Worm (Caenorhabditis elegans) whole organism, L2 larva: ENCODE measurements around the gene tba-9.

ENCODE experiments used
- F13H6.1 ChIP-seq: sonication (generic microtip); optimal IDR thresholded peaks from 2 replicates; lab custom pipeline; 2016; ENCODE audit warnings: missing genetic modification characterization, missing compliant biosample characterization
- R02D3.7 ChIP-seq: fragments of 150-350 bp; optimal IDR thresholded peaks from 2 replicates; lab custom pipeline; 2014; ENCODE audit warnings: missing biosample characterization, missing genetic modification characterization
- aly-2 ChIP-seq: fragments of 150-350 bp; optimal IDR thresholded peaks from 2 replicates; lab custom pipeline; 2014; ENCODE audit warnings: missing biosample characterization, missing genetic modification characterization
- ama-1 ChIP-seq: fragments of 150-350 bp; optimal IDR thresholded peaks from 2 replicates; lab custom pipeline; 2018; ENCODE audit warnings: inconsistent platforms
- blmp-1 ChIP-seq: sonication (generic microtip); optimal IDR thresholded peaks from 2 replicates; lab custom pipeline; 2017; ENCODE audit warnings: missing genetic modification characterization, mild to moderate bottlenecking, missing compliant biosample characterization, antibody characterized with exemption, moderate library complexity; ENCODE audit not compliant: insufficient read depth
- ceh-16 ChIP-seq: fragments of 150-350 bp; optimal IDR thresholded peaks from 2 replicates; lab custom pipeline; 2014; ENCODE audit warnings: missing biosample characterization, missing genetic modification characterization
- crh-2 ChIP-seq: sonication (generic microtip); optimal IDR thresholded peaks from 2 replicates; lab custom pipeline; 2017; ENCODE audit warnings: missing biosample characterization, missing genetic modification characterization
- dmd-4 ChIP-seq: sonication (generic microtip); optimal IDR thresholded peaks from 2 replicates; lab custom pipeline; 2017; ENCODE audit warnings: missing biosample characterization, missing genetic modification characterization
- egl-27 ChIP-seq: sonication (generic microtip); optimal IDR thresholded peaks from 3 replicates; lab custom pipeline; 2017; ENCODE audit warnings: missing biosample characterization, missing genetic modification reagents, missing genetic modification characterization
- elt-1 ChIP-seq: fragments of 150-350 bp; optimal IDR thresholded peaks from 2 replicates; lab custom pipeline; 2014; ENCODE audit warnings: missing biosample characterization, missing genetic modification characterization
- elt-3 ChIP-seq: sonication (generic microtip); optimal IDR thresholded peaks from 2 replicates; lab custom pipeline; 2017; ENCODE audit warnings: missing biosample characterization, missing genetic modification characterization
- fos-1 ChIP-seq: fragments of 150-350 bp; optimal IDR thresholded peaks from 2 replicates; lab custom pipeline; 2014; ENCODE audit warnings: missing biosample characterization, missing genetic modification characterization
- gmeb-1 ChIP-seq: fragments of 150-350 bp; optimal IDR thresholded peaks from 2 replicates; lab custom pipeline; 2014; ENCODE audit warnings: missing biosample characterization, missing genetic modification characterization
- lin-11 ChIP-seq: fragments of 150-350 bp; sonication (generic microtip); optimal IDR thresholded peaks from 2 replicates; lab custom pipeline; 2014; ENCODE audit warnings: missing biosample characterization, missing genetic modification characterization, inconsistent platforms, mixed read lengths
- lin-13 ChIP-seq: fragments of 150-350 bp; optimal IDR thresholded peaks from 2 replicates; lab custom pipeline; 2014; ENCODE audit warnings: missing biosample characterization, missing genetic modification reagents, missing genetic modification characterization
- lin-39 ChIP-seq: fragments of 150-350 bp; optimal IDR thresholded peaks from 2 replicates; lab custom pipeline; 2014; ENCODE audit warnings: missing biosample characterization, missing genetic modification reagents, missing genetic modification characterization
- lsy-2 ChIP-seq, 2 experiments: fragments of 150-350 bp in 1 of 2; sonication (generic microtip) in 1 of 2; optimal IDR thresholded peaks; 2 replicates each; lab custom pipeline; 2014 to 2017; ENCODE audit warnings: missing biosample characterization in 2 of 2, missing genetic modification characterization in 2 of 2
- mab-5 ChIP-seq: fragments of 150-350 bp; optimal IDR thresholded peaks from 2 replicates; lab custom pipeline; 2014; ENCODE audit warnings: missing biosample characterization, missing genetic modification characterization
- mdl-1 ChIP-seq, 2 experiments: fragments of 150-350 bp in 1 of 2; sonication (generic microtip) in 1 of 2; optimal IDR thresholded peaks; 2 replicates each; lab custom pipeline; 2017; ENCODE audit warnings: missing biosample characterization in 2 of 2, missing genetic modification characterization in 2 of 2
- nhr-10 ChIP-seq: sonication (generic microtip); optimal IDR thresholded peaks from 2 replicates; lab custom pipeline; 2017; ENCODE audit warnings: missing biosample characterization, missing genetic modification characterization
- nhr-11 ChIP-seq: fragments of 150-350 bp; optimal IDR thresholded peaks from 2 replicates; lab custom pipeline; 2014; ENCODE audit warnings: missing biosample characterization, missing genetic modification characterization
- nhr-12 ChIP-seq: fragments of 150-350 bp; optimal IDR thresholded peaks from 2 replicates; lab custom pipeline; 2014; ENCODE audit warnings: missing biosample characterization, missing genetic modification characterization
- nhr-129 ChIP-seq: fragments of 150-350 bp; optimal IDR thresholded peaks from 2 replicates; lab custom pipeline; 2014; ENCODE audit warnings: missing biosample characterization, missing genetic modification characterization
- nhr-21 ChIP-seq: fragments of 150-350 bp; optimal IDR thresholded peaks from 2 replicates; lab custom pipeline; 2014; ENCODE audit warnings: missing biosample characterization, missing genetic modification characterization
- nhr-25 ChIP-seq: fragments of 150-350 bp; sonication (generic microtip); optimal IDR thresholded peaks from 3 replicates; lab custom pipeline; 2014; ENCODE audit warnings: missing biosample characterization, missing genetic modification characterization
- nhr-6 ChIP-seq: fragments of 150-350 bp; optimal IDR thresholded peaks from 2 replicates; lab custom pipeline; 2014; ENCODE audit warnings: missing biosample characterization, missing genetic modification characterization
- nhr-77 ChIP-seq: fragments of 150-350 bp; optimal IDR thresholded peaks from 2 replicates; lab custom pipeline; 2014; ENCODE audit warnings: missing biosample characterization, missing genetic modification characterization
- skn-1 ChIP-seq: sonication (generic microtip); optimal IDR thresholded peaks from 2 replicates; lab custom pipeline; 2017; ENCODE audit warnings: missing biosample characterization, missing genetic modification characterization
- sma-3 ChIP-seq: sonication (generic microtip); optimal IDR thresholded peaks from 2 replicates; lab custom pipeline; 2016; ENCODE audit warnings: missing genetic modification reagents, missing genetic modification characterization, missing compliant biosample characterization
- sma-9 ChIP-seq, 2 experiments: fragments of 150-350 bp in 1 of 2; sonication (generic microtip) in 1 of 2; optimal IDR thresholded peaks; 2 replicates each; lab custom pipeline; 2014 to 2016; ENCODE audit warnings: missing genetic modification characterization in 2 of 2, mild to moderate bottlenecking in 1 of 2, missing biosample characterization in 1 of 2, missing compliant biosample characterization in 1 of 2, missing genetic modification reagents in 1 of 2, moderate library complexity in 1 of 2
- unc-39 ChIP-seq: fragments of 150-350 bp; optimal IDR thresholded peaks from 2 replicates; lab custom pipeline; 2014; ENCODE audit warnings: missing biosample characterization, missing genetic modification characterization
- zag-1 ChIP-seq: fragments of 150-350 bp; optimal IDR thresholded peaks from 2 replicates; lab custom pipeline; 2014; ENCODE audit warnings: missing biosample characterization, missing genetic modification characterization
- ztf-4 ChIP-seq: fragments of 150-350 bp; optimal IDR thresholded peaks from 2 replicates; lab custom pipeline; 2014; ENCODE audit warnings: missing biosample characterization, missing genetic modification characterization

Gene tba-9

DNA sequence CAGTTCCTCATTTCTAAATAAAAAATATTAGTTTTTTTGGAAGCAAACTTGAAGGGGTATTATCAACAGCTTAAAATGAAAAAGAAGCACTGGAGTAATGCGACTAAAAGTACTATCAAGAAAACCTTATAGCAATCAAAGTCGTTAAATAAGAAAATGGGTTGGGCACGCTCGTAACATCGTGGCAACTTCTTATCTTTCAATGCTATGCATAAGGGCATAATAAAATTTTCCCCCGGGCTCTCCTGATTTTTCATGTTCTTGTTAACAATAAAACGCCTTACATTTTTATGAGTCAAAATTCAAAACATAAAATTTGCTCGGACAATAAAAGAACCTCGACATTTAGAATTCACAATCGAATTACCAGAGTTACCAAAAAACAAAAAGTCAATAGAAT, 9.0 kb upstream of the tba-9 start, which contains the start of gene irg-7:
irg-7 (minus strand) TSS at position 23 of the 400 bp plus-strand sequence.
- TF ChIP-seq crh-2 (tag; lab: Kevin White, UChicago) (peak; percentile 59), egl-27 (tag; lab: Kevin White, UChicago) (no peak), F13H6.1 (no peak), fos-1 (tag; lab: Kevin White, UChicago) (peak; percentile 57), sma-9 (GFP tag; optimal IDR thresholded peaks at IDR 0.05; lab: Kevin White, UChicago) (peak; percentile 14), sma-9 (tag; optimal IDR thresholded peaks at IDR 0.05; lab: Kevin White, UChicago) (no peak), nhr-25 (no peak)

DNA sequence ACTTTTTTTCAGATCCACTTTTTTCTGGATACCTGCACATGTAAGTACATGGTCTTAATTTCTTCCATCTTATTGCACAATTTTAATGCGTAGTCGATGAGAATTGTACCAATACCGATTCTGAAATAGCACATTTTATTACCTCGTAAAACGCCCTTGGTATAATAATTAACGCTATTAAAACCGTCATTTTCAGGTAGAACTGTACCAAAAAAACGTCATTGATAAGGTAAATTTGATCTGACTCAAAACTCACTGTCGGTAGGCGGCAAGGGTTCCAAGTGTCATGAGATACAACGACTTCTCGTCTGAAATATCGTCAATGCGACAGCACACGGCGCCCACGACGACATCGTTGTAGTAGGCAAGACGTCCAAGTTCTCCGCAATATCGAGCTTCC, 8.2 kb upstream of the tba-9 start:
- TF ChIP-seq egl-27 (tag; lab: Kevin White, UChicago) (no peak), fos-1 (tag; lab: Kevin White, UChicago) (peak; percentile 25)

DNA sequence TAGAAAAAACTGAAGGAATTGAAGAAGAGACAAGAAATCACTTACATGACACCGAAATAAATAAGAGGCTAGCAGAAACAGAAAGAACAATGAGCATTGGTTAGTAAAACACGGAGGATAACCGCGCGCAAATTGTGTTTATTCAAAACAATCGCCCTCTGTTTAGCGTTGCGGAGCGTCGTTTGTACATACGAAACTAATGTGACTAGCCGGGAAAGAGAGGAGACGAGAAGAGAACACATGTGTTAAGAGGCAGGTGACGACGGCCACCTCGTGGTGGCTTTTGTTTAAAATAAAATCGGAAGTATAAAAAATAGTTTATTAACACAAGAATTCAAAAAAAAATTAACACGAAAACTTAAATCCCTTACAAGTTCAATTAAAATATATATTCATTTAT, 6.8 kb upstream of the tba-9 start, which contains the start of gene F40F4.7:
F40F4.7 (minus strand) TSS at position 122 of the 400 bp plus-strand sequence.
- TF ChIP-seq nhr-10: no peak
- no peak for TF ChIP-seq ztf-4 (tag; lab: Kevin White, UChicago)
- TF ChIP-seq unc-39: no peak
- TF ChIP-seq F13H6.1: peak; percentile 36
- peak; percentile 88 for TF ChIP-seq nhr-129 (tag; lab: Kevin White, UChicago)
- TF ChIP-seq nhr-21 (tag; lab: Kevin White, UChicago): peak; percentile 28
- TF ChIP-seq skn-1: peak; percentile 16
- peak; percentile 41 to 49 for TF ChIP-seq mdl-1 (tag; optimal IDR thresholded peaks at IDR 0.05; lab: Kevin White, UChicago)
- no peak for TF ChIP-seq ama-1 (lab: Kevin White, UChicago)
- TF ChIP-seq egl-27 (tag; lab: Kevin White, UChicago): peak; percentile 38
- TF ChIP-seq fos-1 (tag; lab: Kevin White, UChicago): peak; percentile 64
- no peak for TF ChIP-seq elt-3 (tag; lab: Kevin White, UChicago)
- TF ChIP-seq crh-2 (tag; lab: Kevin White, UChicago): peak; percentile 33
- TF ChIP-seq sma-9 (GFP tag; optimal IDR thresholded peaks at IDR 0.05; lab: Kevin White, UChicago): peak; percentile 71
- TF ChIP-seq sma-9 (tag; optimal IDR thresholded peaks at IDR 0.05; lab: Kevin White, UChicago): no peak
- peak; percentile 14 to 71 for TF ChIP-seq lsy-2 (tag; optimal IDR thresholded peaks at IDR 0.05; lab: Kevin White, UChicago)
- TF ChIP-seq sma-3 (GFP tag; lab: Kevin White, UChicago): peak; percentile 43
- peak; percentile 10 for TF ChIP-seq lin-11
- TF ChIP-seq, all 48 proteins: peak for 12

DNA sequence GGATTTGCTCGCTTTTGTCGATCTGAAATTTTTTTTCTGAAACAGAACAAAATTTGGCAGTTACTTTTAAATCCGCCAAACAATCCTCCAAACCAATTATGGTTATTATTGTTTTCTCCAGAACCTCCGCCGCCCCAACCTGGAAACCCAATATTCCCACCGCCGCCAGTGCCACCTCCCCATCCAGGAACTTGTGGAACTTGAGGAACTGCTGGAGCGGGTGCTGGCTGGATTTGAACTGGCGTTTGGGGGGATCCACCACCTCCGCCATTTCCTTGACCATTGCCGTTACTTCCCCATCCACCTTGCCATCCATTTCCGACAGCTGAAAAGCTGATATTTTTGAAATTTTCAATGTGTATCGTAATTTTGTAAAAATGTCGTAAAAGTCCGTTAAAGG, 4.8 kb upstream of the tba-9 start:
- TF ChIP-seq crh-2 (tag; lab: Kevin White, UChicago): no peak
- no peak for TF ChIP-seq nhr-11 (tag; lab: Kevin White, UChicago)
- no peak for TF ChIP-seq aly-2 (tag; lab: Kevin White, UChicago)
- TF ChIP-seq fos-1 (tag; lab: Kevin White, UChicago): no peak
- TF ChIP-seq blmp-1: no peak
- TF ChIP-seq lin-11: no peak
- no peak for TF ChIP-seq zag-1

DNA sequence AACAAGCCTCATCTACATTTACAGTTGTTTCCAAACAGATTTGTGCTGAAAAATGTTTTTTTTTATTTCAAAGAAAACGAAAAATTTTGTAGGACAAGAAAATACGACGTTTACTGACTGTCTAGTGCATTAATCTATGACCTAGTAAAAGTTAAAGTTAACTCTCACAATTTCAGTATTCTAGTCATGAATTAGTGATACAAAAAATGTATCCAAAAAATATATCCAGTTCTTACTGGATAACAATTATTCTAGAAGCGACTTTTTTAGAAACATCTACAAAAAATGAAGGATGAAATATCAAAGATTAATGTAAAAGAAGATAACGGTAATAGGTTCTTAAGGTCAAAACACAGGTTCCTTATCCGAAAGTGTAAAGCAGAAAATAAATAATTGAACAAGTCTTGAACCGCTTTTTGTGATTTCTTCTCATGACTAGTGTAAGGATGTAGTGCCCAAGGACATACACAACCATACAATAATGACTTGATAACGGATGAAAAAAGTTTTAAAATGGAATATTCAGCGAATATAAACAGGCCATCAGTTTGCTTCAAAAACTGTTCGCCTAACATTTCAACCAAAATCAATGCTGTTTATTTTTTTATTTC, 2.0 kb upstream of the tba-9 start, which contains the start of gene pqn-37:
pqn-37 (minus strand) TSS at position 51 of the 611 bp plus-strand sequence.
- TF ChIP-seq skn-1 (no peak), nhr-25 (peak; percentile 64)
- TF ChIP-seq, all 48 proteins: peak for 1

DNA sequence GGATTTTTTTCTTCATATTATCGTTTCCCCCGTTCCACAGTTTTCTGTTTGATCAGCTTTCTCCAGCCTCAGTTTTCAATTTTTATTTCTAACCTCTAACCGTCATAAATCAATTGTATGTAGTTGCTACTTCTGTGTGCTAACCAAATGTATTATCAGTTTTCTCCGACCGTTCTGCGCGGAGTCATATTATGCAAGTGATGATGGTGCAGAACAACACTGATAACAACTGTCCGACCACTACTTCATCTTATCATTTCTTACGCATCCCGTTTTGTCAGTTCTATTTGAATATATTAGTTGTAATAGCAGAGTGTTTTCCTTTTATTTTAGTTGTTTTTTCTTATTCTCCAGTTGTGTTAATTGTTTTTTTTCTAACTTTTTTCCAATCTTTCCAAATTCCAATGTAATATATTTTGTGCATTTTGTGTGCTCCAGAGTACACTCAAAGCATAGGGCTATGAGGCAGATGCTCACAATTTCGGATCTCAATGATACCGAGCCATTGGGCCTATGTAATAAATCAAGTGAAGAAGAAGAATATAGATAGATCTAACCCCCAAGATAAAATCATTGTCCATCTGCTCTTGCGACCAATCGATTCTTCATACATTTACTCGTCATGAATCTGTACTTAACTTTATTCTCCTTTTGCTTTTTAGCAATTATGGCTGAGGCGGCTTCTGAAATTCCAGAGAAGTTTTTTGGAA, 4.3 kb downstream of the tba-9 start, which contains the start of gene lbp-3:
lbp-3 (plus strand) TSS at position 589 of the 710 bp plus-strand sequence.
- TF ChIP-seq nhr-77 (tag; lab: Kevin White, UChicago): no peak
- TF ChIP-seq fos-1 (tag; lab: Kevin White, UChicago): peak; percentile 98
- no peak for TF ChIP-seq dmd-4 (tag; lab: Kevin White, UChicago)
- no peak for TF ChIP-seq lin-39 (tag; lab: Kevin White, UChicago)
- TF ChIP-seq ceh-16: no peak
- peak; percentile 99 for TF ChIP-seq nhr-129 (tag; lab: Kevin White, UChicago)
- TF ChIP-seq zag-1: no peak
- no peak for TF ChIP-seq skn-1
- no peak for TF ChIP-seq nhr-21 (tag; lab: Kevin White, UChicago)
- no peak for TF ChIP-seq elt-1 (tag; lab: Kevin White, UChicago)
- no peak for TF ChIP-seq R02D3.7 (tag; lab: Kevin White, UChicago)
- TF ChIP-seq F13H6.1: peak; percentile 37
- TF ChIP-seq mab-5: peak; percentile 53
- no peak for TF ChIP-seq nhr-6 (tag; lab: Kevin White, UChicago)
- no peak for TF ChIP-seq nhr-11 (tag; lab: Kevin White, UChicago)
- peak; percentile 17 for TF ChIP-seq sma-3 (GFP tag; lab: Kevin White, UChicago)
- no peak for TF ChIP-seq egl-27 (tag; lab: Kevin White, UChicago)
- no peak for TF ChIP-seq nhr-12 (tag; lab: Kevin White, UChicago)
- no peak for TF ChIP-seq lin-11
- TF ChIP-seq mdl-1 (tag; optimal IDR thresholded peaks at IDR 0.05; lab: Kevin White, UChicago): no peak
- peak; percentile 82 for TF ChIP-seq sma-9 (GFP tag; optimal IDR thresholded peaks at IDR 0.05; lab: Kevin White, UChicago)
- no peak for TF ChIP-seq sma-9 (tag; optimal IDR thresholded peaks at IDR 0.05; lab: Kevin White, UChicago)
- TF ChIP-seq gmeb-1: peak; percentile 33
- TF ChIP-seq lsy-2 (tag; optimal IDR thresholded peaks at IDR 0.05; lab: Kevin White, UChicago): peak in 1 of 2 experiments; percentile 30
- TF ChIP-seq crh-2 (tag; lab: Kevin White, UChicago): peak; percentile 85
- TF ChIP-seq lin-13 (GFP tag; lab: Kevin White, UChicago): no peak
